Worm (Caenorhabditis elegans): ENCODE results near the gene col-72.

col-72 gene

DNA sequence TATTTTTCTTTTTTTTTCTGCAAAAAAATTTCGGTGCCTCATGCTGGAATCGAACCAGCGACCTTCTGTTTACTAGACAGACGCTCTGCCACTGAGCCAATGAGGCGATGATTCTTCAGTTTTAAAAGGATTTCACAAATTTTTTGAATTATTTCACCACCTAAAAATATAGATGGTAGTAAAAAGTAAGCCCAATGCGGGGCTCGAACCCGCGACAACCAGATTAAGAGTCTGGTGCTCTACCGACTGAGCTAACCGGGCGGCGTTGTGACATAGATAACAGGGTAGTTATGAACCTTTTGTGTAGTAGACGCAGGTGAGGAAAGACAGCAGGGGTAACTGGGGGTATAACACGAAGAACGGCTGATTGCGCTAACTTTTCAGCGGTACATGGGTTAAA is 43.6 kb upstream of the col-72 start:
- TF ChIP-seq elt-2 (tag; optimal IDR thresholded peaks at IDR 0.05) (peak; percentile 45), lin-39 (tag; optimal IDR thresholded peaks at IDR 0.05) (peak; percentile 16)

DNA sequence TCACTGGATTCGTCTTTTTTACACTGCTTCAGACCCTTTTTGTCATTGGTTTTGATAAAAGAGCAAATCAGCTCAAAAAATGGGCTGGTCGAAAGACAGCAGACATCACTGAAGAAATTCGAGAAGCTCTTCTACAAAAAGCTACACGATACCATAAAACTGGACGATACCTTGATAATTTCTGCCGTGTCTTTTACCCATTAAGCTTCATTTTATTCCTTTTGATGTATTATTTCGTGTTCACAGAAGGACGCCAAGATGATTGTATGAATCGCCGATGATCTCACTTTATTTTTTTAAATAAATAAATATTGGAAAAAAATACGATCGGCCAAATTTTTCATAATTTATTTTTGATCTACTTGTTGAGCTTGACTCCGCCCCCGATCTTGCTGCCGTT is 43.1 kb upstream of the col-72 start:
- no peak for TF ChIP-seq lin-39 (tag; optimal IDR thresholded peaks at IDR 0.05)
- TF ChIP-seq ZK546.5 (tag; optimal IDR thresholded peaks at IDR 0.05), result no peak
- TF ChIP-seq lsy-12 (tag; optimal IDR thresholded peaks at IDR 0.05), result no peak
- no peak for TF ChIP-seq nhr-11 (tag; optimal IDR thresholded peaks at IDR 0.05)
- TF ChIP-seq nhr-43 (tag; optimal IDR thresholded peaks at IDR 0.05; ENCODE audit: poor library complexity, severe bottlenecking), result no peak
- TF ChIP-seq pqm-1 (tag; optimal IDR thresholded peaks at IDR 0.05), result no peak
- TF ChIP-seq elt-1 (tag; optimal IDR thresholded peaks at IDR 0.05), result no peak
- no peak for TF ChIP-seq nhr-76 (tag; optimal IDR thresholded peaks at IDR 0.05)
- TF ChIP-seq nhr-237 (tag; optimal IDR thresholded peaks at IDR 0.05), result no peak
- no peak for TF ChIP-seq ceh-28 (tag; optimal IDR thresholded peaks at IDR 0.05)
- TF ChIP-seq nhr-25 (tag; optimal IDR thresholded peaks at IDR 0.05), result no peak

DNA sequence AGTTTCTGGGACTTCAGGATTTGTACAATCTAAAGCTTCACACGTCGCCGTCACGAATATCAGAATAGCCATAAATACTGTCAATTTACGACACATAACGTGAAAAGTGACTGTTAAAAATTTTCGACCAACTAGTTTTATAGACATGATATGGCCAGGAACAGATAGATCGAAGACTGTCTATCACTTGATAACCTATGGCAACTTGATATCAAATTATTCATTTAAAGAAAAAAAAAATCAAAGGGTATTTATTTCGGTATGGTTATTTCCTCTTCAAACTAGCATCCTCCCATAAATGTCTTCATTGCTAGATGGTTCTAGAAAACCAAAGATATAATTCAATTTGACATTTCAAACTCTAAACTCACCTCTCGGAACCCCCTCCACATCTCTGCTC is 38.4 kb upstream of the col-72 start, which contains the start of gene W10G11.3:
W10G11.3 (minus strand) TSS at position 101 of the 400 bp plus-strand sequence.
- TF ChIP-seq zag-1 (tag; optimal IDR thresholded peaks at IDR 0.05), result no peak
- no peak for TF ChIP-seq fkh-2 (tag; optimal IDR thresholded peaks at IDR 0.05)
- no peak for TF ChIP-seq nhr-67 (tag; optimal IDR thresholded peaks at IDR 0.05)

DNA sequence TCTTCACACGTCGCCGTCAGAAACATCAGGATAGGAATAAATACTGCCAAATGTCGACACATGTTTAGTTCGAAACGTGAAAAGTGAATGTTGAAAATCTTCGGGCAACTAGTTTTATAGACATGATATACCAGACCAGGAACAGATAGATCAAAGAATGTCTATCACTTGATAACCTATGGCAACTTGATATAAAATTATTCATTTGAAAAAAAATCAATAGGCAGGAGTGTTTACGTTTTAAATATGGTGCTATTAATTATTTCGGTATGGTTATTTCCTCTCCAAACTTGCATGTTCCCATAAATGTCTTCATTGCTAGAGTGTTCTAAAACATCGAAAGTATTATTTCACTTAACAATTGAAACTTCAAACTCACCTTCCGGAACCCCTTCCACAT is 37.6 kb upstream of the col-72 start, which contains the start of gene W10G11.2:
W10G11.2 (minus strand) TSS at position 101 of the 400 bp plus-strand sequence.
- TF ChIP-seq zag-1 (tag; optimal IDR thresholded peaks at IDR 0.05) (no peak), nhr-67 (tag; optimal IDR thresholded peaks at IDR 0.05) (no peak), fos-1 (tag; optimal IDR thresholded peaks at IDR 0.05) (no peak), R02D3.7 (tag; optimal IDR thresholded peaks at IDR 0.05) (no peak), egl-27 (tag; optimal IDR thresholded peaks at IDR 0.05) (no peak), nhr-12 (tag; optimal IDR thresholded peaks at IDR 0.05) (no peak), unc-62 (GFP tag; optimal IDR thresholded peaks at IDR 0.05) (no peak), sea-2 (GFP tag; optimal IDR thresholded peaks at IDR 0.05) (no peak), hmg-11 (tag; optimal IDR thresholded peaks at IDR 0.05) (no peak), lin-15B (tag; optimal IDR thresholded peaks at IDR 0.05) (no peak), ZK546.5 (tag; optimal IDR thresholded peaks at IDR 0.05) (no peak), fkh-10 (GFP tag; optimal IDR thresholded peaks at IDR 0.05) (no peak), elt-1 (tag; optimal IDR thresholded peaks at IDR 0.05) (no peak), fkh-2 (tag; optimal IDR thresholded peaks at IDR 0.05) (no peak), snpc-4 (tag; optimal IDR thresholded peaks at IDR 0.05) (no peak), pha-4 (tag; optimal IDR thresholded peaks at IDR 0.05) (no peak), nhr-43 (tag; optimal IDR thresholded peaks at IDR 0.05; ENCODE audit: poor library complexity, severe bottlenecking) (no peak), ztf-4 (tag; optimal IDR thresholded peaks at IDR 0.05) (no peak), ceh-9 (tag; optimal IDR thresholded peaks at IDR 0.05) (no peak), lin-39 (tag; optimal IDR thresholded peaks at IDR 0.05) (no peak)

DNA sequence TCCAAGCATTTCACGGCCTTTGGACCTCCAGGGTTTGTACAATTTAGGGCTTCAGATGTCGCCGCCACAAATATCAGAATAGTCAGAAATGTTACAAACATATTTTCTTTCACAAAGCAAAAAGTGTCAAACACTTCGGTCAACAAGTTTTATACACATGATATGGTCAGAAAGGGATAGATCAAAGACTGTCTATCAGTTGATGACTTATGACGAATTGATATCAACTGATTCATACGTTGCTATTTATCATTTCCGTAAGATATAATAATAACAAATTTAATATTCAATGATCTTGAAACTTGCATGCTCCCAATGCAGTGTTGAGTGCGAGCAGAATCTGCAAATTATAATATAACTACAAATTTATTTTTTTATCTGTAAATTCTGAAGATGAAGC is 36.6 kb upstream of the col-72 start, which contains the start of gene W10G11.1:
W10G11.1 (minus strand) TSS at position 101 of the 400 bp plus-strand sequence.
- TF ChIP-seq nhr-12 (tag; optimal IDR thresholded peaks at IDR 0.05), result no peak
- TF ChIP-seq ztf-11 (tag; optimal IDR thresholded peaks at IDR 0.05), result no peak

DNA sequence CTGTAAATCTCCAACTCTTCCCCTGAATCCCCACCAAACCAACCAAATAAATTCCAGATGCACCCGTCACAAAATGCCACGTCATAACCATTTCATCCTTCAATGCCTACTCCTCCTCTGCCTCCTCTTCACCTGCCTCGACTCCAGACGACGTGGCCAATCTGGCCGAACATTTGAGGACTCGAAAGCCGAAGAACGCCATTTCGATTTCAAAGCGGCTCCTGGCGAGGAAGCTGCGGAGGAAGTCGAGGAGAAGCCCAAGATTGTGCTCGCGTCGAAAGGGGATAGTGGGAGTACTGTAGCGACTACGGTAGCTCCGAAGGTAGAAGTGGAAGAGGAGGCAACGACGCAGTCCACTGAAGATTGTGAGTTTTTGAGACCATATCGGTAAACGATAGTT is 33.4 kb upstream of the col-72 start, which contains the start of gene lgc-45:
lgc-45 (plus strand) TSS at position 56 of the 400 bp plus-strand sequence.
- TF ChIP-seq ceh-9 (tag; optimal IDR thresholded peaks at IDR 0.05), result no peak
- TF ChIP-seq R02D3.7 (tag; optimal IDR thresholded peaks at IDR 0.05), result no peak
- TF ChIP-seq fos-1 (tag; optimal IDR thresholded peaks at IDR 0.05), result no peak
- TF ChIP-seq nhr-11 (tag; optimal IDR thresholded peaks at IDR 0.05), result no peak
- no peak for TF ChIP-seq skn-1 (tag; optimal IDR thresholded peaks at IDR 0.05)
- TF ChIP-seq nhr-23 (tag; optimal IDR thresholded peaks at IDR 0.05), result no peak
- TF ChIP-seq egl-5 (tag; optimal IDR thresholded peaks at IDR 0.05), result no peak

Data from whole organism, L3 larva.